Worm (Caenorhabditis elegans): ENCODE data around the gene F10G7.5.

The F10G7.5 gene

ce11 chrII:4693129-4693528 lies at the start of gene F10G7.5:
TSS of gene F10G7.5 (plus strand) at chrII:4693414.
- TF ChIP-seq ceh-13 (GFP tag; optimal IDR thresholded peaks at IDR 0.05) (no peak), ets-7 (tag; optimal IDR thresholded peaks at IDR 0.05) (no peak), hmg-4 (GFP tag; optimal IDR thresholded peaks at IDR 0.05) (no peak), tra-4 (tag; optimal IDR thresholded peaks at IDR 0.05) (no peak), sea-1 (GFP tag; conservative IDR thresholded peaks at IDR 0.05) (no peak), pes-1 (GFP tag; IDR thresholded peaks at IDR 0.05) (no peak)

ce11 chrII:4648785-4649184 lies 44.4 kb upstream of the F10G7.5 start, which contains the start of gene lgc-27:
TSS of gene lgc-27 (plus strand) at chrII:4649085.
- TF ChIP-seq ceh-36 (tag; optimal IDR thresholded peaks at IDR 0.05) (no peak), hmg-4 (GFP tag; optimal IDR thresholded peaks at IDR 0.05) (no peak), flt-1 (GFP tag; IDR thresholded peaks at IDR 0.05) (no peak), B0310.2 (tag; optimal IDR thresholded peaks at IDR 0.05) (no peak), ceh-13 (GFP tag; optimal IDR thresholded peaks at IDR 0.05) (no peak), ets-7 (tag; optimal IDR thresholded peaks at IDR 0.05) (no peak), sea-1 (GFP tag; conservative IDR thresholded peaks at IDR 0.05) (no peak), aly-1 (tag; optimal IDR thresholded peaks at IDR 0.05) (no peak), ama-1 (optimal IDR thresholded peaks at IDR 0.05) (no peak), hnd-1 (tag; optimal IDR thresholded peaks at IDR 0.05) (no peak), scrt-1 (GFP tag; IDR thresholded peaks at IDR 0.05) (no peak), tbx-37 (GFP tag; conservative IDR thresholded peaks at IDR 0.05) (no peak), F13C5.2 (tag; optimal IDR thresholded peaks at IDR 0.05) (no peak), tra-4 (tag; optimal IDR thresholded peaks at IDR 0.05) (no peak), pes-1 (GFP tag; IDR thresholded peaks at IDR 0.05) (no peak), tbx-11 (GFP tag; IDR thresholded peaks at IDR 0.05) (no peak)

ce11 chrII:4650072-4650471 lies 43.1 kb upstream of the F10G7.5 start:
- TF ChIP-seq hmbx-1 (tag; optimal IDR thresholded peaks at IDR 0.05) = no peak
- no peak for TF ChIP-seq F13C5.2 (tag; optimal IDR thresholded peaks at IDR 0.05)
- no peak for TF ChIP-seq ets-7 (tag; optimal IDR thresholded peaks at IDR 0.05)
- no peak for TF ChIP-seq sea-1 (GFP tag; conservative IDR thresholded peaks at IDR 0.05)
- no peak for TF ChIP-seq flt-1 (GFP tag; IDR thresholded peaks at IDR 0.05)
- TF ChIP-seq aly-1 (tag; optimal IDR thresholded peaks at IDR 0.05) = no peak
- TF ChIP-seq B0310.2 (tag; optimal IDR thresholded peaks at IDR 0.05) = no peak
- TF ChIP-seq tra-4 (tag; optimal IDR thresholded peaks at IDR 0.05) = no peak
- no peak for TF ChIP-seq tbx-37 (GFP tag; conservative IDR thresholded peaks at IDR 0.05)
- no peak for TF ChIP-seq ceh-13 (GFP tag; optimal IDR thresholded peaks at IDR 0.05)
- no peak for TF ChIP-seq pes-1 (GFP tag; IDR thresholded peaks at IDR 0.05)
- TF ChIP-seq ama-1 (optimal IDR thresholded peaks at IDR 0.05) = no peak
- no peak for TF ChIP-seq hnd-1 (tag; optimal IDR thresholded peaks at IDR 0.05)
- TF ChIP-seq ceh-36 (tag; optimal IDR thresholded peaks at IDR 0.05) = no peak
- no peak for TF ChIP-seq hmg-4 (GFP tag; optimal IDR thresholded peaks at IDR 0.05)

ce11 chrII:4655834-4656233 lies 37.4 kb upstream of the F10G7.5 start, which contains the start of gene fut-6:
TSS of gene fut-6 (minus strand) at chrII:4655934.
- TF ChIP-seq F13C5.2 (tag; optimal IDR thresholded peaks at IDR 0.05) = no peak
- no peak for TF ChIP-seq sea-1 (GFP tag; conservative IDR thresholded peaks at IDR 0.05)
- TF ChIP-seq B0310.2 (tag; optimal IDR thresholded peaks at IDR 0.05) = no peak
- no peak for TF ChIP-seq tbx-11 (GFP tag; IDR thresholded peaks at IDR 0.05)
- no peak for TF ChIP-seq hmg-4 (GFP tag; optimal IDR thresholded peaks at IDR 0.05)
- no peak for TF ChIP-seq scrt-1 (GFP tag; IDR thresholded peaks at IDR 0.05)
- TF ChIP-seq tbx-37 (GFP tag; conservative IDR thresholded peaks at IDR 0.05) = no peak
- TF ChIP-seq tra-4 (tag; optimal IDR thresholded peaks at IDR 0.05) = no peak
- TF ChIP-seq aly-1 (tag; optimal IDR thresholded peaks at IDR 0.05) = no peak
- no peak for TF ChIP-seq ama-1 (optimal IDR thresholded peaks at IDR 0.05)
- no peak for TF ChIP-seq ets-7 (tag; optimal IDR thresholded peaks at IDR 0.05)
- TF ChIP-seq pes-1 (GFP tag; IDR thresholded peaks at IDR 0.05) = no peak
- TF ChIP-seq ceh-36 (tag; optimal IDR thresholded peaks at IDR 0.05) = no peak

- TF ChIP-seq F13C5.2 (tag; optimal IDR thresholded peaks at IDR 0.05) (no peak), hmbx-1 (tag; optimal IDR thresholded peaks at IDR 0.05) (no peak), scrt-1 (GFP tag; IDR thresholded peaks at IDR 0.05) (no peak), flt-1 (GFP tag; IDR thresholded peaks at IDR 0.05) (no peak), pes-1 (GFP tag; IDR thresholded peaks at IDR 0.05) (no peak), sea-1 (GFP tag; conservative IDR thresholded peaks at IDR 0.05) (no peak), ets-7 (tag; optimal IDR thresholded peaks at IDR 0.05) (no peak), hmg-4 (GFP tag; optimal IDR thresholded peaks at IDR 0.05) (no peak), B0310.2 (tag; optimal IDR thresholded peaks at IDR 0.05) (no peak), ceh-36 (tag; optimal IDR thresholded peaks at IDR 0.05) (no peak)
Observed at ce11 chrII:4657370-4657769, 35.8 kb upstream of the F10G7.5 start.

- no peak for TF ChIP-seq tra-4 (tag; optimal IDR thresholded peaks at IDR 0.05)
- no peak for TF ChIP-seq ceh-13 (GFP tag; optimal IDR thresholded peaks at IDR 0.05)
- TF ChIP-seq hmg-4 (GFP tag; optimal IDR thresholded peaks at IDR 0.05) = no peak
- no peak for TF ChIP-seq hnd-1 (tag; optimal IDR thresholded peaks at IDR 0.05)
Observed at ce11 chrII:4658245-4658644, 35.0 kb upstream of the F10G7.5 start.

- TF ChIP-seq aly-1 (tag; optimal IDR thresholded peaks at IDR 0.05) = no peak
Observed at ce11 chrII:4661278-4661677, 31.9 kb upstream of the F10G7.5 start, which contains the start of gene T05A7.13. TSS of gene T05A7.13 (minus strand) at chrII:4661378.

ce11 chrII:4663186-4663585 lies 30.0 kb upstream of the F10G7.5 start, which contains the start of gene T05A7.12:
TSS of gene T05A7.12 (minus strand) at chrII:4663286.
- TF ChIP-seq ceh-13 (GFP tag; optimal IDR thresholded peaks at IDR 0.05) (no peak), F13C5.2 (tag; optimal IDR thresholded peaks at IDR 0.05) (no peak), ceh-36 (tag; optimal IDR thresholded peaks at IDR 0.05) (no peak), flt-1 (GFP tag; IDR thresholded peaks at IDR 0.05) (no peak), pes-1 (GFP tag; IDR thresholded peaks at IDR 0.05) (no peak), scrt-1 (GFP tag; IDR thresholded peaks at IDR 0.05) (no peak), B0310.2 (tag; optimal IDR thresholded peaks at IDR 0.05) (no peak), hnd-1 (tag; optimal IDR thresholded peaks at IDR 0.05) (no peak), aly-1 (tag; optimal IDR thresholded peaks at IDR 0.05) (no peak), tbx-11 (GFP tag; IDR thresholded peaks at IDR 0.05) (no peak), sea-1 (GFP tag; conservative IDR thresholded peaks at IDR 0.05) (no peak), tra-4 (tag; optimal IDR thresholded peaks at IDR 0.05) (no peak), ets-7 (tag; optimal IDR thresholded peaks at IDR 0.05) (no peak), tbx-37 (GFP tag; conservative IDR thresholded peaks at IDR 0.05) (no peak), hmbx-1 (tag; optimal IDR thresholded peaks at IDR 0.05) (no peak), hmg-4 (GFP tag; optimal IDR thresholded peaks at IDR 0.05) (no peak)
